Fruit fly (Drosophila melanogaster): ENCODE data around the gene Rh5.
"Not testable (repeated sequence)": the region's sequence is repeated elsewhere in the genome, so short reads cannot be mapped to it uniquely, and the experiment has no call there.

Rh5 gene

dm6 chr2L:11987945-11988344, 20.0 kb upstream of the Rh5 start, which contains the start of the genes CG6686 and CG34163:
CG6686 (minus strand) TSS chr2L:11988039.
CG34163 (plus strand) TSS chr2L:11988270.
- peak; percentile 2 for TF ChIP-seq CG17801 (GFP tag; optimal IDR thresholded peaks at IDR 0.05; ENCODE audit: partially characterized antibody)

- TF ChIP-seq CG17801 (GFP tag; optimal IDR thresholded peaks at IDR 0.05; ENCODE audit: partially characterized antibody) = no peak
These were observed 18.7 kb upstream of the Rh5 start for dm6 chr2L:11989210-11989609.

dm6 chr2L:11989729-11990128, 18.2 kb upstream of the Rh5 start, which contains the start of the genes zuc and dgt2:
zuc (minus strand) TSS chr2L:11989882.
dgt2 (plus strand) TSS chr2L:11989936.
- TF ChIP-seq CG17801 (GFP tag; optimal IDR thresholded peaks at IDR 0.05; ENCODE audit: partially characterized antibody) = no peak

dm6 chr2L:11990458-11991065, 17.4 kb upstream of the Rh5 start, which contains the start of gene escl:
escl (plus strand) TSS chr2L:11990927.
- no peak for TF ChIP-seq CG17801 (GFP tag; optimal IDR thresholded peaks at IDR 0.05; ENCODE audit: partially characterized antibody)

dm6 chr2L:11992602-11993001, 15.4 kb upstream of the Rh5 start, which contains the start of gene Ada1-2:
Ada1-2 (plus strand) TSS chr2L:11992902.
- TF ChIP-seq CG17801 (GFP tag; optimal IDR thresholded peaks at IDR 0.05; ENCODE audit: partially characterized antibody) = not testable (repeated sequence)

- not testable (repeated sequence) for TF ChIP-seq CG17801 (GFP tag; optimal IDR thresholded peaks at IDR 0.05; ENCODE audit: partially characterized antibody)
These were observed 12.6 kb upstream of the Rh5 start, which contains the start of the genes CG18789 and Qtzl for dm6 chr2L:11995332-11995790. CG18789 (minus strand) TSS chr2L:11995432. Qtzl (plus strand) TSS chr2L:11995740.

- TF ChIP-seq CG17801 (GFP tag; optimal IDR thresholded peaks at IDR 0.05; ENCODE audit: partially characterized antibody) = not testable (repeated sequence)
These were observed 11.4 kb upstream of the Rh5 start, which contains the start of gene Ada1-1 for dm6 chr2L:11996509-11996908. Ada1-1 (plus strand) TSS chr2L:11996809.

- not testable (repeated sequence) for TF ChIP-seq CG17801 (GFP tag; optimal IDR thresholded peaks at IDR 0.05; ENCODE audit: partially characterized antibody)
These were observed 8.7 kb upstream of the Rh5 start, which contains the start of the genes CG18787 and Nfs1 for dm6 chr2L:11999240-11999704. CG18787 (minus strand) TSS chr2L:11999340. Nfs1 (plus strand) TSS chr2L:11999654.

dm6 chr2L:12001132-12001531, 6.8 kb upstream of the Rh5 start:
- no peak for TF ChIP-seq CG17801 (GFP tag; optimal IDR thresholded peaks at IDR 0.05; ENCODE audit: partially characterized antibody)

- TF ChIP-seq CG17801 (GFP tag; optimal IDR thresholded peaks at IDR 0.05; ENCODE audit: partially characterized antibody) = peak; percentile 44
These were observed 5.9 kb upstream of the Rh5 start, which contains the start of gene Hacd1 for dm6 chr2L:12002051-12002450. Hacd1 (minus strand) TSS chr2L:12002266.

- no peak for TF ChIP-seq CG17801 (GFP tag; optimal IDR thresholded peaks at IDR 0.05; ENCODE audit: partially characterized antibody)
These were observed 4.8 kb upstream of the Rh5 start for dm6 chr2L:12002922-12003791.

- peak; percentile 22 for TF ChIP-seq CG17801 (GFP tag; optimal IDR thresholded peaks at IDR 0.05; ENCODE audit: partially characterized antibody)
These were observed 4.2 kb upstream of the Rh5 start for dm6 chr2L:12003792-12004210.

dm6 chr2L:12004211-12004979, 3.6 kb upstream of the Rh5 start:
- TF ChIP-seq CG17801 (GFP tag; optimal IDR thresholded peaks at IDR 0.05; ENCODE audit: partially characterized antibody) = no peak

All from ovary, adult (tissue).